Fruit fly (Drosophila melanogaster) whole organism, wandering third instar larva: ENCODE results near the gene CG10165.

ENCODE experiments used
- Rel ChIP-seq, 2 experiments: fragments of 200-800 bp; sonication (Bioruptor generic) in 1 of 2; optimal IDR thresholded peaks; 2 replicates in 1 of 2; 3 replicates in 1 of 2; lab custom pipeline; 2016 to 2019; ENCODE audit warnings: mild to moderate bottlenecking in 2 of 2, missing biosample characterization in 2 of 2, missing genetic modification characterization in 2 of 2, moderate library complexity in 1 of 2
- psq ChIP-seq: fragments of 200-800 bp; sonication (Bioruptor generic); optimal IDR thresholded peaks from 3 replicates; lab custom pipeline; 2017; ENCODE audit warnings: missing biosample characterization, mild to moderate bottlenecking, missing genetic modification characterization, moderate library complexity

DNA sequence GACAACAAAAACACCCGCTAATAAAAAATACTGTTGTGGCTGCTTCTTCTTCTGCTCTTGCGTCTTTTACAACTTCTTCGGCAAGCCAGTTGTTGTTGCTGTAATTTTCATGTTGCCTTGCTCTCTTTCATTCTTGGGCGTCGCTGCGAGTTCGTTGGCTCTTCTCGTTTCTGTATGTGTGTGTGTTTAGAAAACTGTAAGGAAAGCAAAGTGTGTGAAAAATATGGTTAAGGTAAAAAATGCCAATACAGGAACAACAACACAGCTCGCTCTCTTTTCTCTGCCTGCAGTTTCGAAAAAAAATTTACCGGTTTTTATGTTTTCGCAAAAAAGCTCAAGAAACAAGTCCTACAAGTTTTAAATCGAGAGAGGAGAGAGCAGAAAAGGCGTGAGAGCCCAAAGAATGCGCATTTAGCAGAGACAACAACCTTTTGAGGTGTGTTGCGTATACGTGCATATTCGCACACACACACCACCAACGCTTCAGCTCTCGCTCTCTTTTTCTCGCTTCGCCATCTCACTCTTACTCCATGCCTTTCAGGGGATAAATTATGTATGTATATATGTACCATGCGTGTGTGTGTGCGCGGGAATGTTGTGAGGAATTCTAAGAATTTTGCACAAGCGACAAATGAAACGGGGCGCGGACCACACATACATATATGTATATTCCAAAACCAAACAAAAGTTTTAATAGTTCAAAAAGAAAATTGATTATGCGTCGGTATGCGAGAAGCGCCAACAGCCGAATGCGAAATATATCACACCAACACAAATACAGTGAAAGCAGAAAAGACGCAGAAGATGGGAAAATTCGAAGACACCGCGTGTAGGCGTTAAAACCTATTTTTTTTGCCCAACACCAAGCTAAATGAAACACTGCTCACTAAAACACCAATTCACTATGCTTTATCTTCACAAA, 41.7 kb upstream of the CG10165 start:
- TF ChIP-seq psq (GFP tag; lab: Kevin White, UChicago): peak; percentile 91
- no peak for TF ChIP-seq Rel (GFP tag; optimal IDR thresholded peaks at IDR 0.05; lab: Kevin White, UChicago)
- no peak for TF ChIP-seq Rel (tag; optimal IDR thresholded peaks at IDR 0.05; lab: Kevin White, UChicago)
